Fruit fly (Drosophila melanogaster) whole organism, embryonic: Measurements from ENCODE around the gene CG5160.
A peak's percentile ranks its signal among the peaks of the same experiment; 100 is the strongest.

Experiments
- Atf-2 ChIP-seq: fragments of 200-800 bp; sonication (Bioruptor generic); optimal IDR thresholded peaks from 2 replicates; lab custom pipeline; 2016; ENCODE audit warnings: missing biosample characterization, missing genetic modification characterization
- Atf6 ChIP-seq: fragments of 200-800 bp; sonication (Bioruptor generic); IDR thresholded peaks from 2 replicates; pipeline ENCODE4 v1.3.6; 2022; ENCODE audit warnings: missing biosample characterization, missing genetic modification characterization
- CG10462 ChIP-seq: fragments of 200-800 bp; sonication (Bioruptor generic); optimal IDR thresholded peaks from 2 replicates; lab custom pipeline; 2016; ENCODE audit warnings: missing biosample characterization, missing genetic modification characterization
- CG13894 ChIP-seq: fragments of 200-800 bp; sonication (Bioruptor generic); optimal IDR thresholded peaks from 3 replicates; lab custom pipeline; 2018; ENCODE audit warnings: missing biosample characterization, mild to moderate bottlenecking, missing genetic modification characterization, moderate library complexity
- CG14667 ChIP-seq: fragments of 200-800 bp; sonication (Bioruptor generic); IDR thresholded peaks from 2 replicates; pipeline ENCODE4 v1.3.6; 2022; ENCODE audit warnings: missing biosample characterization, missing genetic modification characterization
- CG15073 ChIP-seq: fragments of 200-800 bp; sonication (Bioruptor generic); optimal IDR thresholded peaks from 2 replicates; lab custom pipeline; 2016; ENCODE audit warnings: missing biosample characterization, missing genetic modification characterization
- CG15696 ChIP-seq: fragments of 200-800 bp; sonication (Bioruptor generic); optimal IDR thresholded peaks from 2 replicates; lab custom pipeline; 2019; ENCODE audit warnings: missing biosample characterization, mild to moderate bottlenecking, missing genetic modification characterization, moderate library complexity
- CG1603 ChIP-seq: fragments of 200-800 bp; sonication (Bioruptor generic); optimal IDR thresholded peaks from 2 replicates; lab custom pipeline; 2019; ENCODE audit warnings: missing biosample characterization, mild to moderate bottlenecking, missing genetic modification characterization, moderate library complexity
- CG16815 ChIP-seq: fragments of 200-800 bp; sonication (Bioruptor generic); optimal IDR thresholded peaks from 3 replicates; lab custom pipeline; 2017; ENCODE audit warnings: missing biosample characterization, mild to moderate bottlenecking, missing genetic modification characterization
- CG18011 ChIP-seq: fragments of 200-800 bp; sonication (Bioruptor generic); optimal IDR thresholded peaks from 2 replicates; lab custom pipeline; 2017; ENCODE audit warnings: missing biosample characterization, missing genetic modification characterization, mild to moderate bottlenecking, moderate library complexity, missing genotype
- CG34224 ChIP-seq: fragments of 200-800 bp; sonication (Bioruptor generic); IDR thresholded peaks from 3 replicates; pipeline ENCODE4 v1.3.6; 2022; ENCODE audit warnings: missing biosample characterization, missing genetic modification characterization; ENCODE audit not compliant: partially characterized antibody
- CG34376 ChIP-seq: fragments of 200-800 bp; sonication (Bioruptor generic); optimal IDR thresholded peaks from 2 replicates; lab custom pipeline; 2018; ENCODE audit warnings: missing biosample characterization, mild to moderate bottlenecking, missing genetic modification characterization
- CG42726 ChIP-seq: fragments of 200-800 bp; sonication (Bioruptor generic); IDR thresholded peaks from 2 replicates; pipeline ENCODE4 v1.3.6; 2022; ENCODE audit warnings: missing biosample characterization, missing genetic modification characterization; ENCODE audit not compliant: partially characterized antibody
- CG4820 ChIP-seq: fragments of 200-800 bp; sonication (Bioruptor generic); optimal IDR thresholded peaks from 3 replicates; lab custom pipeline; 2016; ENCODE audit warnings: missing biosample characterization, missing genetic modification characterization
- CG5180 ChIP-seq: fragments of 200-800 bp; sonication (Bioruptor generic); optimal IDR thresholded peaks from 3 replicates; lab custom pipeline; 2017; ENCODE audit warnings: missing biosample characterization, missing genetic modification characterization, mild to moderate bottlenecking, moderate library complexity, missing genetic modification reagents
- CG8089 ChIP-seq: fragments of 200-800 bp; sonication (Bioruptor generic); optimal IDR thresholded peaks from 3 replicates; lab custom pipeline; 2016; ENCODE audit warnings: missing biosample characterization, missing genetic modification characterization
- CG8290 ChIP-seq, 3 experiments: fragments of 200-800 bp; sonication (Bioruptor generic); optimal IDR thresholded peaks; 2 replicates each; lab custom pipeline; 2016 to 2019; ENCODE audit warnings: missing biosample characterization in 3 of 3, missing genetic modification characterization in 3 of 3, mild to moderate bottlenecking in 2 of 3, moderate library complexity in 1 of 3
- CG9932 ChIP-seq: fragments of 200-800 bp; sonication (Bioruptor generic); IDR thresholded peaks from 2 replicates; pipeline ENCODE4 v1.3.6; 2022; ENCODE audit warnings: missing biosample characterization, missing genetic modification characterization
- CrebB ChIP-seq: fragments of 200-800 bp; sonication (Bioruptor generic); optimal IDR thresholded peaks from 3 replicates; lab custom pipeline; 2018; ENCODE audit warnings: missing biosample characterization, mild to moderate bottlenecking, missing genetic modification characterization
- Dip2 ChIP-seq: fragments of 200-800 bp; sonication (Bioruptor generic); IDR thresholded peaks from 2 replicates; pipeline ENCODE4 v1.3.6; 2022; ENCODE audit warnings: missing biosample characterization, missing genetic modification characterization
- Dp ChIP-seq: fragments of 200-800 bp; sonication (Bioruptor generic); optimal IDR thresholded peaks from 2 replicates; lab custom pipeline; 2018; ENCODE audit warnings: missing biosample characterization, mild to moderate bottlenecking, missing genetic modification characterization, moderate library complexity
- E2f1 ChIP-seq: fragments of 200-800 bp; sonication (Bioruptor generic); IDR thresholded peaks from 2 replicates; pipeline ENCODE4 v1.3.6; 2022; ENCODE audit warnings: missing biosample characterization, missing genetic modification characterization
- Mrtf ChIP-seq: fragments of 200-800 bp; sonication (Bioruptor generic); IDR thresholded peaks from 3 replicates; pipeline ENCODE4 v1.3.6; 2022; ENCODE audit warnings: missing biosample characterization, missing genetic modification characterization
- Sry-β ChIP-seq: fragments of 200-800 bp; sonication (Bioruptor generic); optimal IDR thresholded peaks from 2 replicates; lab custom pipeline; 2018; ENCODE audit warnings: missing biosample characterization, mild to moderate bottlenecking, missing genetic modification characterization, moderate library complexity
- YL-1 ChIP-seq: fragments of 200-800 bp; sonication (Bioruptor generic); optimal IDR thresholded peaks from 3 replicates; lab custom pipeline; 2017; ENCODE audit warnings: missing biosample characterization, mild to moderate bottlenecking, missing genetic modification characterization
- bbx ChIP-seq: fragments of 200-800 bp; sonication (Bioruptor generic); IDR thresholded peaks from 2 replicates; pipeline ENCODE4 v1.3.6; 2022; ENCODE audit warnings: missing biosample characterization, missing genetic modification characterization; ENCODE audit not compliant: partially characterized antibody
- bigmax ChIP-seq: fragments of 200-800 bp; sonication (Bioruptor generic); optimal IDR thresholded peaks from 2 replicates; lab custom pipeline; 2018; ENCODE audit warnings: missing biosample characterization, mild to moderate bottlenecking, missing genetic modification characterization
- bowl ChIP-seq: fragments of 200-800 bp; sonication (Bioruptor generic); IDR thresholded peaks from 2 replicates; pipeline ENCODE4 v1.3.6; 2022; ENCODE audit warnings: missing biosample characterization, missing genetic modification characterization
- caup ChIP-seq: fragments of 200-800 bp; sonication (Bioruptor generic); optimal IDR thresholded peaks from 3 replicates; lab custom pipeline; 2017; ENCODE audit warnings: missing biosample characterization, mild to moderate bottlenecking, missing genetic modification characterization, moderate library complexity; ENCODE audit not compliant: severe bottlenecking
- exex ChIP-seq: fragments of 200-800 bp; sonication (Bioruptor generic); optimal IDR thresholded peaks from 4 replicates; lab custom pipeline; 2018; ENCODE audit warnings: missing biosample characterization, mild to moderate bottlenecking, missing genetic modification characterization, moderate library complexity
- gce ChIP-seq: fragments of 200-800 bp; sonication (Bioruptor generic); IDR thresholded peaks from 3 replicates; pipeline ENCODE4 v1.3.6; 2022; ENCODE audit warnings: missing biosample characterization, missing genetic modification characterization
- gem ChIP-seq: fragments of 200-800 bp; sonication (Bioruptor generic); optimal IDR thresholded peaks from 2 replicates; lab custom pipeline; 2019; ENCODE audit warnings: missing biosample characterization, mild to moderate bottlenecking, missing genetic modification characterization, moderate library complexity
- gsb-n ChIP-seq: fragments of 200-800 bp; sonication (Bioruptor generic); optimal IDR thresholded peaks from 3 replicates; lab custom pipeline; 2018; ENCODE audit warnings: missing biosample characterization, mild to moderate bottlenecking, missing genetic modification characterization
- inv ChIP-seq: fragments of 200-800 bp; sonication (Bioruptor generic); IDR thresholded peaks from 2 replicates; pipeline ENCODE4 v1.3.6; 2022; ENCODE audit warnings: missing biosample characterization, missing genetic modification characterization; ENCODE audit not compliant: partially characterized antibody
- ken ChIP-seq: fragments of 200-800 bp; sonication (Bioruptor generic); IDR thresholded peaks from 3 replicates; pipeline ENCODE4 v1.3.6; 2022; ENCODE audit warnings: missing biosample characterization, missing genetic modification characterization
- lmd ChIP-seq: fragments of 200-800 bp; sonication (Bioruptor generic); IDR thresholded peaks from 2 replicates; pipeline ENCODE4 v1.3.6; 2022; ENCODE audit warnings: missing biosample characterization, missing genetic modification characterization
- luna ChIP-seq: fragments of 200-800 bp; sonication (Bioruptor generic); optimal IDR thresholded peaks from 2 replicates; lab custom pipeline; 2016; ENCODE audit warnings: missing biosample characterization, missing genetic modification characterization
- onecut ChIP-seq: fragments of 200-800 bp; sonication (Bioruptor generic); IDR thresholded peaks from 2 replicates; pipeline ENCODE4 v1.3.6; 2022; ENCODE audit warnings: missing biosample characterization, missing genetic modification characterization
- pan ChIP-seq, 4 experiments: fragments of >200 bp in 3 of 4; fragments of 200-800 bp in 1 of 4; sonication (Bioruptor generic) in 1 of 4; optimal IDR thresholded peaks in 3 of 4; IDR thresholded peaks in 1 of 4; 2 replicates each; pipeline versions ENCODE4 v1.3.6 to Lab custom; 2017 to 2022; ENCODE audit warnings: missing biosample characterization in 2 of 4, missing genetic modification characterization in 2 of 4, mixed read lengths in 1 of 4
- repo ChIP-seq: fragments of 200-800 bp; sonication (Bioruptor generic); optimal IDR thresholded peaks from 2 replicates; lab custom pipeline; 2016; ENCODE audit warnings: missing biosample characterization, missing genetic modification characterization
- rib ChIP-seq: fragments of 200-800 bp; sonication (Bioruptor generic); IDR thresholded peaks from 2 replicates; pipeline ENCODE4 v1.3.6; 2022; ENCODE audit warnings: missing biosample characterization, missing genetic modification characterization
- salm ChIP-seq: fragments of 200-800 bp; sonication (Bioruptor generic); optimal IDR thresholded peaks from 2 replicates; lab custom pipeline; 2018; ENCODE audit warnings: missing biosample characterization, mild to moderate bottlenecking, missing genetic modification characterization
- sd ChIP-seq: fragments of 200-800 bp; sonication (Bioruptor generic); optimal IDR thresholded peaks from 3 replicates; lab custom pipeline; 2018; ENCODE audit warnings: missing biosample characterization, mild to moderate bottlenecking, missing genetic modification characterization, moderate library complexity
- seq ChIP-seq: fragments of 200-800 bp; sonication (Bioruptor generic); IDR thresholded peaks from 2 replicates; pipeline ENCODE4 v1.3.6; 2022; ENCODE audit warnings: missing biosample characterization, missing genetic modification characterization
- shn ChIP-seq: fragments of 200-800 bp; sonication (Bioruptor generic); optimal IDR thresholded peaks from 3 replicates; lab custom pipeline; 2016; ENCODE audit warnings: missing biosample characterization, missing genetic modification characterization
- sob ChIP-seq: fragments of 200-800 bp; sonication (Bioruptor generic); IDR thresholded peaks from 2 replicates; pipeline ENCODE4 v1.3.6; 2022; ENCODE audit warnings: missing biosample characterization, missing genetic modification characterization
- sr ChIP-seq: fragments of 200-800 bp; sonication (Bioruptor generic); IDR thresholded peaks from 3 replicates; pipeline ENCODE4 v1.3.6; 2022; ENCODE audit warnings: missing biosample characterization, missing genetic modification characterization
- tin ChIP-seq: fragments of 200-800 bp; sonication (Bioruptor generic); optimal IDR thresholded peaks from 3 replicates; lab custom pipeline; 2016; ENCODE audit warnings: missing biosample characterization, missing genetic modification characterization

CG5160 gene

DNA sequence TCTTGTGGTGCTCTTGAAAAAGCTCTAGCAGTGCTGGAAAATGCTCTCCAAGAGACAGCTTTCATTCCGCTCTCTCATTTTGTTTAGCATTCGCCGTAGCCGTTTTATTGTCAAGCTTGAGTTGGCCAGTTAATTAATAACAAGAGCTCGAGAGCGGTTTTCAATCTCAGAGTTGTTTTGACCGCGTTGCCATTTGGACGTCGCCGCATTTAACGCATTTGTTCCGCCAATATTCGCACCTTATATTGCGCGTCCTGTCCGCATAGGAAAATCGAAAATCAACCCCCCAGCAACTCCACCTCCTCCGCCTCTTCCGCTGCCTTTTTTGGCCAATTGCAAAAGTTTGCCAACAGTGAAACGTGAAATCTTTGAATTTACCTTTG is 38.8 kb upstream of the CG5160 start, which contains the start of gene CG5973 (continued):
- no peak for TF ChIP-seq E2f1 (GFP tag; lab: Robert Waterston, UW)
- no peak for TF ChIP-seq CG34376 (GFP tag; lab: Kevin White, UChicago)
- TF ChIP-seq gce, result no peak
- no peak for TF ChIP-seq gsb-n (tag; lab: Kevin White, UChicago)
- no peak for TF ChIP-seq Dip2 (GFP tag; lab: Robert Waterston, UW)
- TF ChIP-seq seq (GFP tag; lab: Robert Waterston, UW), result no peak
- TF ChIP-seq Atf6 (GFP tag; lab: Robert Waterston, UW), result 0 out of 2 replicates have a peak, but pooled peaks have one; percentile 13
- no peak for TF ChIP-seq sd
- TF ChIP-seq bbx, result peak; percentile 34; the same call in 1 of the 2 replicates
- TF ChIP-seq rib, result peak; percentile 44; the same call in 1 of the 2 replicates
- no peak for TF ChIP-seq CG15073 (GFP tag; lab: Kevin White, UChicago)
- TF ChIP-seq gem (tag; lab: Kevin White, UChicago), result no peak
- TF ChIP-seq caup, result no peak
- peak; percentile 25; the same call in 1 of the 3 replicates for TF ChIP-seq CG34224 (GFP tag; lab: Robert Waterston, UW)
- peak; percentile 25; the same call in 1 of the 2 replicates for TF ChIP-seq onecut (GFP tag; lab: Robert Waterston, UW)
- TF ChIP-seq sr, result no peak
- no peak for TF ChIP-seq pan (optimal IDR thresholded peaks at IDR 0.05; lab: Kevin White, UChicago)
- no peak for TF ChIP-seq pan (GFP tag; optimal IDR thresholded peaks at IDR 0.05 in 1 of 2, IDR thresholded peaks at IDR 0.05 in 1 of 2)
- no peak for TF ChIP-seq inv (GFP tag; lab: Robert Waterston, UW)
- TF ChIP-seq Mrtf, result no peak
- TF ChIP-seq YL-1, result no peak
- no peak for TF ChIP-seq shn (GFP tag; lab: Kevin White, UChicago)
- TF ChIP-seq exex, result no peak
- no peak for TF ChIP-seq CG14667
- TF ChIP-seq repo (GFP tag; lab: Kevin White, UChicago), result no peak
- TF ChIP-seq CG8290 (GFP tag; optimal IDR thresholded peaks at IDR 0.05; lab: Kevin White, UChicago), result no peak
- TF ChIP-seq CG8290 (tag; optimal IDR thresholded peaks at IDR 0.05; lab: Kevin White, UChicago), result peak in 1 of 2 experiments; percentile 3
- peak; percentile 34; the same call in 1 of the 2 replicates for TF ChIP-seq CG42726

DNA sequence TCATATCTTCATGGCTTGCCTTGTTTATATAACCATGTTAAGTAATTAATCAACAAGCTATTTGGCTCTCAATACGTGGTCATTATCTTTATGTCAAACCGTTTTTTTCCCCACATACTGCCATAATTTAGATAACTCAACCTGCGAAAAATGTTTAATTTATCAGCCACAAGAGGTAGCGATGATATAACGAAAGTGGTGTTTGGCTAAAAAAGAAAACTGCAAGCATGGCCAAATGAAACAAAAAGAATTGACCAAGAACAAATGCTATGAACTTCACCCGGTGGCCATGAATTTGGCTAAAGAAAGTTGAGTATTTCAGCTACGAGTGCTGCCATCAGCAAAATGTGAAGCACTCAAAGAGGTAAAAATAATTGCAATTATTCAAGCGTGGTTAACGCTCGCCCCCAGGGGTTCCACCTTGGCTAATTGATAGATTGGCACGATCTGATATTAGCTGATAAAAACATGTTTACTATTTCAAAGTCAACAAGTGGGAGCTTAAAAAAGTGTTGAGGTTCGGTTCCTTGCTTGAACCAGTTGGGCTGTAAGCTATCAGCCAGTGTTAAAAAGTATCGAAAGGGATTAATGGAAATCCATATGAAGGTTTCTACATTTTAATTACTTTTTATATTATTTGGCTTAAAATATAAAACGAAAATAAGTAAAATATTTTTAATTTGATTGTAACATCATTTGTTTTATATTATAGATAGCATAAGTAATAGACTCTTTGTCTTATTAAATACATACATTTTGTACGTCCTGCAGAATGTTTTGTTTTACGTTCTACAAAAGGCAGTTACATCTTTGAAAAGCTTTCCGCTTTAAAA is 38.2 kb upstream of the CG5160 start:
- TF ChIP-seq salm (tag; lab: Kevin White, UChicago), result peak; percentile 11
- peak; percentile 82 for TF ChIP-seq CrebB (tag; lab: Kevin White, UChicago)
- TF ChIP-seq CG13894 (tag; lab: Kevin White, UChicago), result peak; percentile 67
- peak; percentile 34 for TF ChIP-seq luna (GFP tag; lab: Kevin White, UChicago)
- TF ChIP-seq CG15073 (GFP tag; lab: Kevin White, UChicago), result peak; percentile 21
- TF ChIP-seq CG18011 (GFP tag; lab: Kevin White, UChicago), result peak; percentile 32
- peak; percentile 90 for TF ChIP-seq sob (GFP tag; lab: Robert Waterston, UW)
- peak; percentile 41 for TF ChIP-seq CG10462
- no peak for TF ChIP-seq CG42726
- TF ChIP-seq CG8089 (GFP tag; lab: Kevin White, UChicago), result peak; percentile 54
- TF ChIP-seq CG1603 (tag; lab: Kevin White, UChicago), result peak; percentile 67
- peak; percentile 63 for TF ChIP-seq Atf-2 (GFP tag; lab: Kevin White, UChicago)
- TF ChIP-seq Sry-β (GFP tag; lab: Kevin White, UChicago), result no peak
- TF ChIP-seq bigmax (GFP tag; lab: Kevin White, UChicago), result peak; percentile 12
- no peak for TF ChIP-seq CG16815 (GFP tag; lab: Kevin White, UChicago)
- peak; percentile 70 for TF ChIP-seq bowl (GFP tag; lab: Robert Waterston, UW)
- peak; percentile 67 for TF ChIP-seq CG5180 (GFP tag; lab: Kevin White, UChicago)
- TF ChIP-seq ken (GFP tag; lab: Robert Waterston, UW), result no peak
- peak; percentile 56 for TF ChIP-seq tin (GFP tag; lab: Kevin White, UChicago)
- TF ChIP-seq CG9932 (GFP tag; lab: Robert Waterston, UW), result peak; percentile 67
- TF ChIP-seq Dp (GFP tag; lab: Kevin White, UChicago), result peak; percentile 19
- TF ChIP-seq CG15696 (tag; lab: Kevin White, UChicago), result peak; percentile 2
- TF ChIP-seq lmd (GFP tag; lab: Robert Waterston, UW), result peak; percentile 22; the same call in 1 of the 2 replicates
- TF ChIP-seq CG4820 (GFP tag; lab: Kevin White, UChicago), result peak; percentile 40
